Worm (Caenorhabditis elegans): ENCODE results near the gene T12G3.6.

Gene T12G3.6

DNA sequence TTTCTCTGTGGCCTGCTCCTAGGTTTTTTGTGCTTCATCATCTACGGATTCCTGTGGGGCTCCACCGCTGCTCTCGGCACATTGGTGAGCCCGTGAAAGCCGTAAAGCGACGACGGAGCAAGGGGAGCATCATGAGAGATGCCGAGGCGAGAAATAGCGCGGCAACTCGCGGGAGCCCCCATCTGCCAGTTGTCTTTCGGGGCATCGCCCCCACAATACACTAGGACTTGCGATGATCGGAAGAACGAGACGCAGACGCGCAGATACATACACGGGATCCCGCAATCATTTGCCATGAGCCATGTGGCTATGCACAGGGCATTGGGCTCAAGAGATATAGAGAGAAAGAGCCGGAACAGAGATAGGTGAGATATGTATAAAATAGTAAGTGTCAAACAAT is 20.7 kb downstream of the T12G3.6 start:
- TF ChIP-seq ref-1 (GFP tag; conservative IDR thresholded peaks at IDR 0.05) (no peak), ztf-23 (GFP tag; IDR thresholded peaks at IDR 0.05) (no peak), cog-1 (tag; optimal IDR thresholded peaks at IDR 0.05) (no peak), T22C8.4 (GFP tag; IDR thresholded peaks at IDR 0.05) (no peak), ztf-29 (GFP tag; IDR thresholded peaks at IDR 0.05) (no peak), tab-1 (GFP tag; IDR thresholded peaks at IDR 0.05) (no peak), med-1 (GFP tag; optimal IDR thresholded peaks at IDR 0.05; ENCODE audit: insufficient read depth) (no peak), flt-1 (GFP tag; IDR thresholded peaks at IDR 0.05) (no peak), klf-2 (GFP tag; conservative IDR thresholded peaks at IDR 0.05) (no peak)

DNA sequence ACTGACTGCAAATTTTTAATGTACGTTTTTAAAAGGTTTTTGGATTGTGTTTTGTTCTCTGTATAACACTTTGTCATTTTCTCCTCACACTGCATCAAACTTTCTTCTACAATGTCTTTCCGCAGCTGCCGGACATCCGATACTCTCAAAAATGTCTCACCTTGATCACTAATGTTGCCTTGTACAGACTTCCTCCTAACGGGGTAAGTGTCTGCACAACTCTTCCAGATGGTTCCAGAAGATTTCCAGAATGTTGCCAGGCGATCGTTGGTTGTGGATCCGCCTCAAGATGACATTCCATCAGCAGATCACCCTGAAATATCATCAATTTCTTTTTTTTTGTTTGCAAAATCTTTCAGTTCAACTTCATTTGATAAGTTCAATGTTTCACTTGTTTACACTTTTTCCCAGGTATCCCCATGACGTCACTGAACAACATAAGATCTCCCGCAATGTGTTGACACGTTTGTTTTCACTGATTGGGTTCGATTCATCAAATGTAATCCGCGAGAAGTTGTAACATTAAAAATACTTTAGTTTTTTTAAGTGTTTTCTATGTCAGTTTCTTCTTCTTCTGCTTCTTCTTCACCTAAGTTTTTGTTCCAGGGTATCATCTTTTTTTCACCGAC is 21.9 kb downstream of the T12G3.6 start:
- TF ChIP-seq flt-1 (GFP tag; IDR thresholded peaks at IDR 0.05), result no peak
- no peak for TF ChIP-seq ztf-23 (GFP tag; IDR thresholded peaks at IDR 0.05)
- TF ChIP-seq ztf-29 (GFP tag; IDR thresholded peaks at IDR 0.05), result no peak

DNA sequence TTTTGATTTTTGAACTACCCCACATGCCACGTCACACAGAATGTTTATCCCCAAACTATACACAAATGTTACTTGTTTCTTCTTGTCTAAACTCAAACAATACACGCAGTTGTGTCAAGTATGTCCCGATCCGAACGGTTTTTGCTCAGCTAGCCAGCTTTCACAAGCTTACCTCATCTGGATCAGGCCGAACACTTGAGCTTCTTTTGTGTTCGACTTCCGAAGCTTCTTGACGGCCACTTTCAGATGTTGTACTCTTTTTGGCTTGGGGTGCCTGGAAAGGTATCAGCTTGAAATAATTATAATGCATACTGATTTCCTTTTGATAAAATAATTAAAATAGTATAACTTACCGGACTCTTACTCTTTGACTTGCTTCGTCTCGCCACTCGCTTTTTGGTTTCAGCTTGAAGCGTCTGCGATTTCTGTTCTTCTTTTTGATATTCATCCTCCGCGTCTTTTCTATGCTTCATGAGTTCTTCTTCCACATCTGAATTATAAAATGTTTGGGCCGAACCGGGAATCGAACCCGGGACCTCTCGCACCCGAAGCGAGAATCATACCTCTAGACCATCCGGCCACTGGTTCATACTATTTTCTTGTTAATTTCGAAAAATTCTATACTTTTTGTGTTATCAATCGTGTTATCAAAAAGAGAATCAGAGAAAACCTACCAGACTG is 25.8 kb downstream of the T12G3.6 start:
- TF ChIP-seq tab-1 (GFP tag; IDR thresholded peaks at IDR 0.05), result no peak
- no peak for TF ChIP-seq cog-1 (tag; optimal IDR thresholded peaks at IDR 0.05)
- TF ChIP-seq klf-2 (GFP tag; conservative IDR thresholded peaks at IDR 0.05), result no peak
- TF ChIP-seq flt-1 (GFP tag; IDR thresholded peaks at IDR 0.05), result no peak
- no peak for TF ChIP-seq med-1 (GFP tag; optimal IDR thresholded peaks at IDR 0.05; ENCODE audit: insufficient read depth)
- no peak for TF ChIP-seq T22C8.4 (GFP tag; IDR thresholded peaks at IDR 0.05)
- no peak for TF ChIP-seq ztf-23 (GFP tag; IDR thresholded peaks at IDR 0.05)
- no peak for TF ChIP-seq ref-1 (GFP tag; conservative IDR thresholded peaks at IDR 0.05)
- no peak for TF ChIP-seq ztf-29 (GFP tag; IDR thresholded peaks at IDR 0.05)

DNA sequence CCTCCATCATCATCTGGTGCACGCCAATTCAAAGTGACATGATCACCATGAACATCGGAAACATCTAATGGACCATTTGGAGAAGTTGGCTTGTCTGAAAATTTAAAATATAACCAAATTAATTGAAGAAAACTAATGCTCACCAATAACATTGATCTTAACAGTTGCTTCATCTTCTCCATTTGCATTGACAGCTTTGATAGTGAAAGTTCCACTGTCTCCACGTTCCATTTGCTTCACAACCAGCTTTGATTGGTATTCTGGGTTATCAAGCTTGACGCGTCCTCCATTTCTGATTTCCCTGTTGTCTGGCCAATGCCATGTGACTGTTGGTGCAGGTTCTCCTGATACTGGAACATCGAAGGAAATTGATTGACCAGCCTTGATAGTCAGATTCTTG is 44.7 kb downstream of the T12G3.6 start:
- TF ChIP-seq med-1 (GFP tag; optimal IDR thresholded peaks at IDR 0.05; ENCODE audit: insufficient read depth) (no peak), tab-1 (GFP tag; IDR thresholded peaks at IDR 0.05) (no peak)
